Fruit fly (Drosophila melanogaster) whole organism, adult: ENCODE results near the gene CG18088.
A peak's percentile ranks its signal among the peaks of the same experiment; 100 is the strongest.

Experiments
- CG11617 ChIP-seq: fragments of 200-800 bp; sonication (Bioruptor generic); optimal IDR thresholded peaks from 2 replicates; lab custom pipeline; 2017; ENCODE audit warnings: mild to moderate bottlenecking, missing biosample characterization, missing genetic modification reagents, missing genetic modification characterization
- CG14711 ChIP-seq: fragments of 200-800 bp; sonication (Bioruptor generic); optimal IDR thresholded peaks from 2 replicates; lab custom pipeline; 2018; ENCODE audit warnings: missing biosample characterization, mild to moderate bottlenecking, missing genetic modification characterization, moderate library complexity
- CG1620 ChIP-seq: fragments of 200-800 bp; sonication (Bioruptor generic); optimal IDR thresholded peaks from 2 replicates; lab custom pipeline; 2016; ENCODE audit warnings: missing biosample characterization, missing genetic modification characterization
- CG33017 ChIP-seq: fragments of 200-800 bp; sonication (Bioruptor generic); optimal IDR thresholded peaks from 2 replicates; lab custom pipeline; 2018; ENCODE audit warnings: missing biosample characterization, mild to moderate bottlenecking, missing genetic modification characterization, moderate library complexity
- CG7101 ChIP-seq: fragments of 200-800 bp; sonication (Bioruptor generic); optimal IDR thresholded peaks from 2 replicates; lab custom pipeline; 2018; ENCODE audit warnings: missing biosample characterization, mild to moderate bottlenecking, missing genetic modification characterization, moderate library complexity
- Clk ChIP-seq: fragments of 200-800 bp; sonication (Bioruptor generic); optimal IDR thresholded peaks from 2 replicates; lab custom pipeline; 2017; ENCODE audit warnings: missing biosample characterization, missing genetic modification characterization
- Crg-1 ChIP-seq: fragments of 200-800 bp; sonication (Bioruptor generic); optimal IDR thresholded peaks from 2 replicates; lab custom pipeline; 2016; ENCODE audit warnings: missing biosample characterization, missing genetic modification characterization
- Hr96 ChIP-seq: fragments of 200-800 bp; sonication (Bioruptor generic); optimal IDR thresholded peaks from 2 replicates; lab custom pipeline; 2016; ENCODE audit warnings: missing biosample characterization, missing genetic modification characterization
- Mnt ChIP-seq: fragments of 200-800 bp; sonication (Bioruptor generic); optimal IDR thresholded peaks from 2 replicates; lab custom pipeline; 2016; ENCODE audit warnings: missing biosample characterization, mild to moderate bottlenecking, missing genetic modification characterization
- kay ChIP-seq: fragments of 200-800 bp; sonication (Bioruptor generic); peaks from one replicate; lab custom pipeline; 2016; ENCODE audit warnings: missing biosample characterization, missing genetic modification characterization, borderline replicate concordance
- ovo ChIP-seq: fragments of 200-800 bp; sonication (Bioruptor generic); optimal IDR thresholded peaks from 2 replicates; lab custom pipeline; 2016; ENCODE audit warnings: missing biosample characterization, missing genetic modification characterization
- toe ChIP-seq: fragments of 200-800 bp; sonication (Bioruptor generic); optimal IDR thresholded peaks from 2 replicates; lab custom pipeline; 2016; ENCODE audit warnings: missing biosample characterization, missing genetic modification characterization

- peak; percentile 98 for TF ChIP-seq kay (GFP tag; lab: Kevin White, UChicago)
- TF ChIP-seq toe (GFP tag; lab: Kevin White, UChicago): peak; percentile 89
- peak; percentile 84 for TF ChIP-seq Hr96
- TF ChIP-seq ovo: peak; percentile 28
- TF ChIP-seq Clk (GFP tag; lab: Kevin White, UChicago): peak; percentile 92
- TF ChIP-seq CG11617 (GFP tag; lab: Kevin White, UChicago): peak; percentile 56
- TF ChIP-seq Mnt (GFP tag; lab: Kevin White, UChicago): peak; percentile 55
- peak; percentile 74 for TF ChIP-seq CG14711 (tag; lab: Kevin White, UChicago)
- TF ChIP-seq Crg-1 (GFP tag; lab: Kevin White, UChicago): peak; percentile 59
- peak; percentile 31 for TF ChIP-seq CG33017
- TF ChIP-seq CG1620 (GFP tag; lab: Kevin White, UChicago): peak; percentile 76
- TF ChIP-seq CG7101 (tag; lab: Kevin White, UChicago): peak; percentile 74
These were observed 29.9 kb downstream of the CG18088 start, which contains the start of the genes alien and CG18661 for dm6 chr2L:8997285-8997684.
